Worm (Caenorhabditis elegans): ENCODE results near the gene F36A4.1.

ce11 chrIV:4244510-4244909 is 27.8 kb upstream of the F36A4.1 start, which contains the start of gene col-34:
- TF ChIP-seq ZK546.5 (tag; optimal IDR thresholded peaks at IDR 0.05) (no peak), snpc-4 (tag; optimal IDR thresholded peaks at IDR 0.05) (no peak), unc-39 (tag; optimal IDR thresholded peaks at IDR 0.05) (no peak), lin-13 (GFP tag; optimal IDR thresholded peaks at IDR 0.05) (no peak), mbf-1 (tag; optimal IDR thresholded peaks at IDR 0.05) (no peak), egl-27 (tag; optimal IDR thresholded peaks at IDR 0.05) (no peak), nhr-23 (tag; optimal IDR thresholded peaks at IDR 0.05) (no peak), peb-1 (tag; optimal IDR thresholded peaks at IDR 0.05) (no peak), ama-1 (optimal IDR thresholded peaks at IDR 0.05) (no peak), nhr-6 (tag; optimal IDR thresholded peaks at IDR 0.05) (no peak), ztf-11 (tag; optimal IDR thresholded peaks at IDR 0.05) (no peak), nhr-237 (tag; optimal IDR thresholded peaks at IDR 0.05) (no peak), elt-1 (tag; optimal IDR thresholded peaks at IDR 0.05) (no peak), fos-1 (tag; optimal IDR thresholded peaks at IDR 0.05) (no peak)
